Worm (Caenorhabditis elegans) whole organism, L3 larva: Measurements from ENCODE around the gene math-39.
"Not testable (repeated sequence)": the region's sequence is repeated elsewhere in the genome, so short reads cannot be mapped to it uniquely, and the experiment has no call there.

ENCODE experiments used
- ZK546.5 ChIP-seq: sonication (generic microtip); optimal IDR thresholded peaks from 2 replicates; lab custom pipeline; 2017; ENCODE audit warnings: missing biosample characterization, missing genetic modification characterization
- aly-2 ChIP-seq: fragments of 150-350 bp; optimal IDR thresholded peaks from 2 replicates; lab custom pipeline; 2014; ENCODE audit warnings: missing biosample characterization, missing genetic modification characterization
- ceh-16 ChIP-seq: sonication (generic microtip); optimal IDR thresholded peaks from 2 replicates; lab custom pipeline; 2017; ENCODE audit warnings: missing biosample characterization, missing genetic modification characterization
- ceh-28 ChIP-seq: fragments of 150-350 bp; optimal IDR thresholded peaks from 2 replicates; lab custom pipeline; 2014; ENCODE audit warnings: missing biosample characterization, missing genetic modification reagents, missing genetic modification characterization
- ceh-9 ChIP-seq: sonication (generic microtip); optimal IDR thresholded peaks from 2 replicates; lab custom pipeline; 2018; ENCODE audit warnings: missing biosample characterization, missing genetic modification characterization
- daf-12 ChIP-seq: fragments of 150-350 bp; optimal IDR thresholded peaks from 2 replicates; lab custom pipeline; 2014; ENCODE audit warnings: missing biosample characterization, missing genetic modification reagents, missing genetic modification characterization
- egl-27 ChIP-seq: sonication (generic microtip); optimal IDR thresholded peaks from 4 replicates; lab custom pipeline; 2017; ENCODE audit warnings: missing biosample characterization, missing genetic modification reagents, missing genetic modification characterization
- elt-2 ChIP-seq: sonication (generic microtip); optimal IDR thresholded peaks from 2 replicates; lab custom pipeline; 2016; ENCODE audit warnings: missing genetic modification reagents, mild to moderate bottlenecking, missing genetic modification characterization, missing compliant biosample characterization
- elt-3 ChIP-seq, 3 experiments: fragments of 150-350 bp in 1 of 3; sonication (generic microtip) in 2 of 3; optimal IDR thresholded peaks; 2 replicates in 2 of 3; 4 replicates in 1 of 3; lab custom pipeline; 2014 to 2017; ENCODE audit warnings: missing biosample characterization in 3 of 3, missing genetic modification characterization in 3 of 3
- fkh-2 ChIP-seq: fragments of 150-350 bp; optimal IDR thresholded peaks from 2 replicates; lab custom pipeline; 2014; ENCODE audit warnings: missing biosample characterization, missing genetic modification reagents, missing genetic modification characterization
- lin-15B ChIP-seq: fragments of 150-350 bp; optimal IDR thresholded peaks from 2 replicates; lab custom pipeline; 2014; ENCODE audit warnings: missing biosample characterization, missing genetic modification characterization
- mdl-1 ChIP-seq: fragments of 150-350 bp; optimal IDR thresholded peaks from 2 replicates; lab custom pipeline; 2014; ENCODE audit warnings: missing biosample characterization, missing genetic modification characterization
- nfya-1 ChIP-seq: sonication (generic microtip); optimal IDR thresholded peaks from 2 replicates; lab custom pipeline; 2017; ENCODE audit warnings: missing genetic modification characterization, mild to moderate bottlenecking, missing compliant biosample characterization, antibody characterized with exemption, moderate library complexity; ENCODE audit not compliant: insufficient read depth
- nhr-11 ChIP-seq: fragments of 150-350 bp; optimal IDR thresholded peaks from 2 replicates; lab custom pipeline; 2014; ENCODE audit warnings: missing biosample characterization, missing genetic modification characterization
- nhr-23 ChIP-seq: fragments of 150-350 bp; optimal IDR thresholded peaks from 2 replicates; lab custom pipeline; 2014; ENCODE audit warnings: missing biosample characterization, missing genetic modification reagents, missing genetic modification characterization
- nhr-237 ChIP-seq: fragments of 150-350 bp; optimal IDR thresholded peaks from 2 replicates; lab custom pipeline; 2014; ENCODE audit warnings: missing biosample characterization, missing genetic modification characterization
- nhr-25 ChIP-seq: sonication (generic microtip); optimal IDR thresholded peaks from 2 replicates; lab custom pipeline; 2017; ENCODE audit warnings: missing biosample characterization, missing genetic modification characterization
- nhr-76 ChIP-seq: fragments of 150-350 bp; sonication (generic microtip); optimal IDR thresholded peaks from 5 replicates; lab custom pipeline; 2014; ENCODE audit warnings: missing biosample characterization, missing genetic modification characterization
- pqm-1 ChIP-seq: fragments of 150-350 bp; optimal IDR thresholded peaks from 2 replicates; lab custom pipeline; 2017; ENCODE audit warnings: missing biosample characterization, missing genetic modification characterization, inconsistent platforms
- skn-1 ChIP-seq: fragments of 150-350 bp; optimal IDR thresholded peaks from 2 replicates; lab custom pipeline; 2014; ENCODE audit warnings: missing biosample characterization, missing genetic modification characterization
- snpc-4 ChIP-seq: fragments of 150-350 bp; optimal IDR thresholded peaks from 2 replicates; lab custom pipeline; 2014; ENCODE audit warnings: missing biosample characterization, missing genetic modification characterization
- tbx-2 ChIP-seq: sonication (generic microtip); optimal IDR thresholded peaks from 2 replicates; lab custom pipeline; 2016; ENCODE audit warnings: mild to moderate bottlenecking, missing genetic modification characterization, missing compliant biosample characterization
- unc-39 ChIP-seq: sonication (generic microtip); optimal IDR thresholded peaks from 4 replicates; lab custom pipeline; 2017; ENCODE audit warnings: missing biosample characterization, missing genetic modification characterization
- unc-62 ChIP-seq: fragments of 150-350 bp; sonication (generic microtip); optimal IDR thresholded peaks from 4 replicates; lab custom pipeline; 2014; ENCODE audit warnings: missing biosample characterization, missing genetic modification reagents, missing genetic modification characterization
- zag-1 ChIP-seq: fragments of 150-350 bp; optimal IDR thresholded peaks from 2 replicates; lab custom pipeline; 2014; ENCODE audit warnings: missing biosample characterization, missing genetic modification characterization
- ztf-11 ChIP-seq: fragments of 150-350 bp; optimal IDR thresholded peaks from 2 replicates; lab custom pipeline; 2014; ENCODE audit warnings: missing biosample characterization, missing genetic modification characterization
- ztf-4 ChIP-seq: fragments of 150-350 bp; optimal IDR thresholded peaks from 2 replicates; lab custom pipeline; 2014; ENCODE audit warnings: missing biosample characterization, missing genetic modification characterization

Gene math-39

ce11 chrII:1852503-1852902, 20.4 kb downstream of the math-39 start, which contains the start of gene C52E2.2:
Gene C52E2.2, plus strand, starts transcription at chrII:1852803.
- no peak for TF ChIP-seq fkh-2 (tag; lab: Kevin White, UChicago)
- TF ChIP-seq ztf-4 (tag; lab: Kevin White, UChicago), result no peak
- TF ChIP-seq ceh-9, result no peak
- TF ChIP-seq skn-1 (tag; lab: Kevin White, UChicago), result no peak

- TF ChIP-seq ceh-28; nhr-25 (tag; lab: Kevin White, UChicago); aly-2 (tag; lab: Kevin White, UChicago): not testable (repeated sequence)
These were observed 22.0 kb downstream of the math-39 start, which contains the start of gene fbxb-95 for ce11 chrII:1854094-1854493. Gene fbxb-95, plus strand, starts transcription at chrII:1854394.

ce11 chrII:1861285-1861793, 29.2 kb downstream of the math-39 start, which contains the start of gene C16C4.18:
Gene C16C4.18, minus strand, starts transcription at chrII:1861335.
- not testable (repeated sequence) for TF ChIP-seq elt-3 (tag; optimal IDR thresholded peaks at IDR 0.05; lab: Kevin White, UChicago); snpc-4 (tag; lab: Kevin White, UChicago); ZK546.5 (tag; lab: Kevin White, UChicago)

DNA sequence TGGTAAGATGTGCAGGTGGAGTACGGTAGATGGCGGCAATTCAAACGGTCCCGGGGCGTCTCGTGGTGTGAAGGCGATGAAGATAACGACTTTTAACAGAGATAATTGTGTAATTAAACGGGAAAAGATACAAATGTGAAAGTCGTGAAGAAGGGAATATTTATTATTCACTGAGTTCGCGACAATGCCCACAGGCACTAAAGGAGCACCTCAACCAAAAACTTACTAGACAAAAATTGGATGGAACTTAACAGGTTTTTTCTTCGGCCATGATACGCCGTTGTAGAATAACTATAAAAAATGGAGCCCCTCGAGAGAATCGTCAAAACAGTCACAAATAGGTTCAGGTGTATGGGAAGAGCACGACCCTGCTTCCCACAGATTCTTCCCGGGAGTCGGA, 30.2 kb downstream of the math-39 start, which contains the start of gene fbxb-98:
fbxb-98 (plus strand) TSS at position 301 of the 400 bp plus-strand sequence.
- not testable (repeated sequence) for TF ChIP-seq lin-15B; tbx-2; nfya-1 (tag; lab: Kevin White, UChicago)

ce11 chrII:1864278-1864677, 32.1 kb downstream of the math-39 start, which contains the start of gene C16C4.17:
Gene C16C4.17, plus strand, starts transcription at chrII:1864578.
- TF ChIP-seq nhr-11 (tag; lab: Kevin White, UChicago) (no peak), unc-39 (tag; lab: Kevin White, UChicago) (no peak), unc-62 (GFP tag; lab: Kevin White, UChicago) (no peak), nhr-237 (tag; lab: Kevin White, UChicago) (no peak), egl-27 (tag; lab: Kevin White, UChicago) (no peak), nfya-1 (tag; lab: Kevin White, UChicago) (no peak), nhr-76 (tag; lab: Kevin White, UChicago) (no peak), fkh-2 (tag; lab: Kevin White, UChicago) (no peak), nhr-23 (tag; lab: Kevin White, UChicago) (no peak), mdl-1 (no peak), daf-12 (tag; lab: Kevin White, UChicago) (no peak), snpc-4 (tag; lab: Kevin White, UChicago) (no peak), ztf-4 (tag; lab: Kevin White, UChicago) (no peak), aly-2 (tag; lab: Kevin White, UChicago) (no peak), zag-1 (tag; lab: Kevin White, UChicago) (no peak)
- TF ChIP-seq, all 47 proteins: peak for 0

- TF ChIP-seq pqm-1 (tag; lab: Kevin White, UChicago), result peak; percentile 11
- no peak for TF ChIP-seq ceh-16 (tag; lab: Kevin White, UChicago)
- TF ChIP-seq elt-2 (tag; lab: Kevin White, UChicago), result peak; percentile 67
These were observed 33.7 kb downstream of the math-39 start, which contains the start of gene math-15 for ce11 chrII:1865683-1866431. Gene math-15, plus strand, starts transcription at chrII:1866381.

ce11 chrII:1869120-1869519, 37.0 kb downstream of the math-39 start, which contains the start of gene math-14:
Gene math-14, plus strand, starts transcription at chrII:1869420.
- TF ChIP-seq ztf-11 (tag; lab: Kevin White, UChicago), result no peak
- no peak for TF ChIP-seq nhr-76 (tag; lab: Kevin White, UChicago)
- TF ChIP-seq elt-2 (tag; lab: Kevin White, UChicago), result peak; percentile 29
